Worm (Caenorhabditis elegans) whole organism, L3 larva: ENCODE results near the gene ddx-17.
"Not testable (repeated sequence)": the region's sequence is repeated elsewhere in the genome, so short reads cannot be mapped to it uniquely, and the experiment has no call there.

Experiments
- ama-1 ChIP-seq: fragments of 150-350 bp; optimal IDR thresholded peaks from 2 replicates; lab custom pipeline; 2018
- ceh-82 ChIP-seq: fragments of 150-350 bp; optimal IDR thresholded peaks from 2 replicates; lab custom pipeline; 2014; ENCODE audit warnings: missing biosample characterization, missing genetic modification characterization
- elt-3 ChIP-seq, 3 experiments: fragments of 150-350 bp in 1 of 3; sonication (generic microtip) in 2 of 3; optimal IDR thresholded peaks; 2 replicates in 2 of 3; 4 replicates in 1 of 3; lab custom pipeline; 2014 to 2017; ENCODE audit warnings: missing biosample characterization in 3 of 3, missing genetic modification characterization in 3 of 3
- lin-39 ChIP-seq: fragments of 150-350 bp; optimal IDR thresholded peaks from 2 replicates; lab custom pipeline; 2018; ENCODE audit warnings: missing biosample characterization, missing genetic modification reagents, missing genetic modification characterization
- nfya-1 ChIP-seq: sonication (generic microtip); optimal IDR thresholded peaks from 2 replicates; lab custom pipeline; 2017; ENCODE audit warnings: missing genetic modification characterization, mild to moderate bottlenecking, missing compliant biosample characterization, antibody characterized with exemption, moderate library complexity; ENCODE audit not compliant: insufficient read depth
- nhr-12 ChIP-seq: fragments of 150-350 bp; optimal IDR thresholded peaks from 2 replicates; lab custom pipeline; 2014; ENCODE audit warnings: missing biosample characterization, missing genetic modification characterization
- nhr-237 ChIP-seq: fragments of 150-350 bp; optimal IDR thresholded peaks from 2 replicates; lab custom pipeline; 2014; ENCODE audit warnings: missing biosample characterization, missing genetic modification characterization
- snpc-4 ChIP-seq: fragments of 150-350 bp; optimal IDR thresholded peaks from 2 replicates; lab custom pipeline; 2014; ENCODE audit warnings: missing biosample characterization, missing genetic modification characterization
- unc-39 ChIP-seq: sonication (generic microtip); optimal IDR thresholded peaks from 4 replicates; lab custom pipeline; 2017; ENCODE audit warnings: missing biosample characterization, missing genetic modification characterization
- unc-62 ChIP-seq: fragments of 150-350 bp; sonication (generic microtip); optimal IDR thresholded peaks from 4 replicates; lab custom pipeline; 2014; ENCODE audit warnings: missing biosample characterization, missing genetic modification reagents, missing genetic modification characterization
- zag-1 ChIP-seq: fragments of 150-350 bp; optimal IDR thresholded peaks from 2 replicates; lab custom pipeline; 2014; ENCODE audit warnings: missing biosample characterization, missing genetic modification characterization

ce11 chrV:14049274-14049673, 37.4 kb upstream of the ddx-17 start, which contains the start of gene F58D12.1:
- TF ChIP-seq ceh-82 (tag; lab: Kevin White, UChicago); lin-39; ama-1 (lab: Kevin White, UChicago); nfya-1 (tag; lab: Kevin White, UChicago); nhr-12 (tag; lab: Kevin White, UChicago); nhr-237 (tag; lab: Kevin White, UChicago); snpc-4; unc-62 (GFP tag; lab: Kevin White, UChicago); zag-1; unc-39 (tag; lab: Kevin White, UChicago); elt-3 (tag; optimal IDR thresholded peaks at IDR 0.05; lab: Kevin White, UChicago): not testable (repeated sequence)
